Worm (Caenorhabditis elegans): ENCODE results near the gene cec-5.

DNA sequence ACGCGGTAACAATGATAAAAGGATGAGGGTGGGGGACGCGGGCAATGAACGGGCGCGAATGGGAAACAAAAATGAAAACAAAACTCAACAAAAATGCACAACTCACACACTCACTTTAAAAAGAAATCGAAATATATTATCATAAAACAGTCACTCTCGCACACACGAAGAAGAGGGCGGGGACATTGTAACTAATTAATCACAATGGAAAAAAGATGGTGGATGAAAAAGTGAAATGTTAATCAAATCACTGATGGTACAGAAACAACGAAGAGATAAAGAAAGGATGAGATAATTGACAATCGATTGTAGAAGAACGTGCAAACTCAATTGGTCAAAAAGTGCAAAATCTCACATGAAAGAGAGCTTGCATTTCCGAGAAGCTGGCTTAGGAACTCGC is 20.7 kb downstream of the cec-5 start:
- TF ChIP-seq him-1 (tag; optimal IDR thresholded peaks at IDR 0.05) = no peak
- TF ChIP-seq dao-5 (tag; optimal IDR thresholded peaks at IDR 0.05) = no peak
